Worm (Caenorhabditis elegans) whole organism, L4 larva: ENCODE measurements around the gene pqn-18.

Experiments used
- F26F4.8 ChIP-seq: fragments of 200-800 bp; sonication (Bioruptor generic); conservative IDR thresholded peaks from 2 replicates; pipeline ENCODE4 v1.3.6; 2022; ENCODE audit warnings: missing genetic modification characterization, missing compliant biosample characterization
- F37D6.2 ChIP-seq: sonication (generic microtip); optimal IDR thresholded peaks from 2 replicates; lab custom pipeline; 2016; ENCODE audit warnings: mild to moderate bottlenecking, missing genetic modification characterization, missing compliant biosample characterization
- T20F7.1 ChIP-seq: fragments of 200-800 bp; sonication (Bioruptor generic); optimal IDR thresholded peaks from 2 replicates; lab custom pipeline; 2018; ENCODE audit warnings: mild to moderate bottlenecking, missing genetic modification characterization, missing compliant biosample characterization
- Y105C5A.15 ChIP-seq: fragments of 200-800 bp; sonication (Bioruptor generic); IDR thresholded peaks from 2 replicates; pipeline ENCODE4 v1.3.6; 2022; ENCODE audit warnings: missing genetic modification characterization, missing compliant biosample characterization
- ZK337.2 ChIP-seq: fragments of 200-800 bp; sonication (Bioruptor generic); IDR thresholded peaks from 2 replicates; pipeline ENCODE4 v1.3.6; 2022; ENCODE audit warnings: missing genetic modification reagents, missing genetic modification characterization, missing compliant biosample characterization
- ZK546.5 ChIP-seq, 2 experiments: sonication (generic microtip); optimal IDR thresholded peaks; 2 replicates each; lab custom pipeline; 2017; ENCODE audit warnings: missing biosample characterization in 2 of 2, missing genetic modification characterization in 2 of 2
- aha-1 ChIP-seq: fragments of 150-350 bp; peaks from one replicate; lab custom pipeline; 2014; ENCODE audit warnings: missing biosample characterization, missing genetic modification characterization
- attf-4 ChIP-seq: sonication (generic microtip); optimal IDR thresholded peaks from 3 replicates; lab custom pipeline; 2017; ENCODE audit warnings: missing biosample characterization, missing genetic modification characterization
- ceh-20 ChIP-seq: fragments of 200-800 bp; sonication (Bioruptor generic); IDR thresholded peaks from 2 replicates; pipeline ENCODE4 v1.3.6; 2022; ENCODE audit warnings: missing genetic modification reagents, missing genetic modification characterization, missing compliant biosample characterization
- ceh-62 ChIP-seq: sonication (generic microtip); optimal IDR thresholded peaks from 2 replicates; lab custom pipeline; 2017; ENCODE audit warnings: missing biosample characterization, missing genetic modification characterization
- ctbp-1 ChIP-seq: fragments of 200-800 bp; sonication (Bioruptor generic); IDR thresholded peaks from 2 replicates; pipeline ENCODE4 v1.3.6; 2022; ENCODE audit warnings: missing genetic modification reagents, missing genetic modification characterization, missing compliant biosample characterization
- daf-16 ChIP-seq, 3 experiments: sonication (generic microtip); optimal IDR thresholded peaks; 2 replicates each; lab custom pipeline; 2016 to 2017; ENCODE audit warnings: missing genetic modification characterization in 3 of 3, missing genetic modification reagents in 3 of 3, mild to moderate bottlenecking in 2 of 3, missing compliant biosample characterization in 2 of 3, missing biosample characterization in 1 of 3, moderate library complexity in 1 of 3
- daf-8 ChIP-seq: fragments of 200-800 bp; sonication (Bioruptor generic); IDR thresholded peaks from 2 replicates; pipeline ENCODE4 v1.3.6; 2022; ENCODE audit warnings: missing genetic modification characterization, missing compliant biosample characterization
- dmd-6 ChIP-seq: fragments of 200-800 bp; sonication (Bioruptor generic); IDR thresholded peaks from 2 replicates; pipeline ENCODE4 v1.3.6; 2022; ENCODE audit warnings: missing genetic modification reagents, missing genetic modification characterization, missing compliant biosample characterization
- dmd-9 ChIP-seq: fragments of 200-800 bp; sonication (Bioruptor generic); IDR thresholded peaks from 2 replicates; pipeline ENCODE4 v1.3.6; 2022; ENCODE audit warnings: missing genetic modification reagents, missing genetic modification characterization, missing compliant biosample characterization
- egl-43 ChIP-seq: fragments of 200-800 bp; sonication (Bioruptor generic); IDR thresholded peaks from 2 replicates; pipeline ENCODE4 v1.3.6; 2022; ENCODE audit warnings: missing genetic modification reagents, missing genetic modification characterization, missing compliant biosample characterization
- fkh-10 ChIP-seq: fragments of 150-350 bp; optimal IDR thresholded peaks from 2 replicates; lab custom pipeline; 2014; ENCODE audit warnings: missing biosample characterization, missing genetic modification reagents, missing genetic modification characterization
- fos-1 ChIP-seq: fragments of 150-350 bp; optimal IDR thresholded peaks from 2 replicates; lab custom pipeline; 2014; ENCODE audit warnings: missing biosample characterization, missing genetic modification characterization
- gei-8 ChIP-seq: fragments of 200-800 bp; sonication (Bioruptor generic); optimal IDR thresholded peaks from 2 replicates; lab custom pipeline; 2018; ENCODE audit warnings: mild to moderate bottlenecking, missing genetic modification characterization, missing compliant biosample characterization
- hif-1 ChIP-seq, 2 experiments: sonication (generic microtip); optimal IDR thresholded peaks; 2 replicates each; lab custom pipeline; 2016 to 2017; ENCODE audit warnings: missing compliant biosample characterization in 2 of 2, missing genetic modification characterization in 2 of 2, missing genetic modification reagents in 2 of 2, missing genotype in 2 of 2, mild to moderate bottlenecking in 1 of 2
- hlh-11 ChIP-seq: fragments of 200-800 bp; sonication (Bioruptor generic); optimal IDR thresholded peaks from 2 replicates; lab custom pipeline; 2018; ENCODE audit warnings: mild to moderate bottlenecking, missing genetic modification characterization, missing compliant biosample characterization
- jun-1 ChIP-seq: fragments of 150-350 bp; optimal IDR thresholded peaks from 2 replicates; lab custom pipeline; 2014; ENCODE audit warnings: missing biosample characterization, missing genetic modification reagents, missing genetic modification characterization
- lim-7 ChIP-seq: fragments of 200-800 bp; sonication (Bioruptor generic); IDR thresholded peaks from 2 replicates; pipeline ENCODE4 v1.3.6; 2022; ENCODE audit warnings: missing genetic modification characterization, missing compliant biosample characterization
- lin-13 ChIP-seq: fragments of 150-350 bp; optimal IDR thresholded peaks from 2 replicates; lab custom pipeline; 2014; ENCODE audit warnings: missing biosample characterization, missing genetic modification reagents, missing genetic modification characterization
- lin-38 ChIP-seq: fragments of 200-800 bp; sonication (Bioruptor generic); IDR thresholded peaks from 2 replicates; pipeline ENCODE4 v1.3.6; 2022; ENCODE audit warnings: missing genetic modification reagents, missing genetic modification characterization, missing compliant biosample characterization
- lin-39 ChIP-seq: fragments of 150-350 bp; optimal IDR thresholded peaks from 2 replicates; lab custom pipeline; 2014; ENCODE audit warnings: missing biosample characterization, missing genetic modification reagents, missing genetic modification characterization
- lsy-2 ChIP-seq, 2 experiments: fragments of 150-350 bp in 1 of 2; sonication (generic microtip) in 1 of 2; optimal IDR thresholded peaks; 2 replicates each; lab custom pipeline; 2014 to 2017; ENCODE audit warnings: missing biosample characterization in 2 of 2, missing genetic modification characterization in 2 of 2
- madf-5 ChIP-seq, 2 experiments: fragments of 200-800 bp; sonication (Bioruptor generic); IDR thresholded peaks; 2 replicates each; pipeline ENCODE4 v1.3.6; 2022; ENCODE audit warnings: missing compliant biosample characterization in 2 of 2, missing genetic modification characterization in 2 of 2
- mdl-1 ChIP-seq, 2 experiments: fragments of 150-350 bp in 1 of 2; sonication (generic microtip) in 1 of 2; optimal IDR thresholded peaks; 2 replicates each; lab custom pipeline; 2014 to 2017; ENCODE audit warnings: missing biosample characterization in 2 of 2, missing genetic modification characterization in 2 of 2
- mxl-3 ChIP-seq: fragments of 200-800 bp; sonication (Bioruptor generic); optimal IDR thresholded peaks from 2 replicates; lab custom pipeline; 2018; ENCODE audit warnings: mild to moderate bottlenecking, missing genetic modification characterization, missing compliant biosample characterization
- nhr-10 ChIP-seq: fragments of 150-350 bp; optimal IDR thresholded peaks from 2 replicates; lab custom pipeline; 2014; ENCODE audit warnings: missing biosample characterization, missing genetic modification characterization
- nhr-11 ChIP-seq: fragments of 150-350 bp; optimal IDR thresholded peaks from 2 replicates; lab custom pipeline; 2014; ENCODE audit warnings: missing biosample characterization, missing genetic modification characterization
- nhr-25 ChIP-seq: sonication (generic microtip); optimal IDR thresholded peaks from 2 replicates; lab custom pipeline; 2017; ENCODE audit warnings: missing genetic modification characterization, mild to moderate bottlenecking, missing compliant biosample characterization, antibody characterized with exemption, moderate library complexity, borderline replicate concordance; ENCODE audit not compliant: insufficient read depth
- nhr-28 ChIP-seq: fragments of 150-350 bp; optimal IDR thresholded peaks from 2 replicates; lab custom pipeline; 2014; ENCODE audit warnings: missing biosample characterization, missing genetic modification characterization
- nhr-41 ChIP-seq: fragments of 200-800 bp; sonication (Bioruptor generic); IDR thresholded peaks from 2 replicates; pipeline ENCODE4 v1.3.6; 2022; ENCODE audit warnings: missing genetic modification reagents, missing genetic modification characterization, missing compliant biosample characterization
- nhr-42 ChIP-seq: fragments of 200-800 bp; sonication (Bioruptor generic); IDR thresholded peaks from 2 replicates; pipeline ENCODE4 v1.3.6; 2022; ENCODE audit warnings: missing genetic modification characterization, missing compliant biosample characterization
- php-3 ChIP-seq: fragments of 200-800 bp; sonication (Bioruptor generic); IDR thresholded peaks from 2 replicates; pipeline ENCODE4 v1.3.6; 2022; ENCODE audit warnings: missing genetic modification reagents, missing genetic modification characterization, missing compliant biosample characterization
- pqm-1 ChIP-seq: sonication (generic microtip); optimal IDR thresholded peaks from 2 replicates; lab custom pipeline; 2017; ENCODE audit warnings: missing biosample characterization, missing genetic modification characterization
- saeg-2 ChIP-seq: fragments of 200-800 bp; sonication (Bioruptor generic); IDR thresholded peaks from 2 replicates; pipeline ENCODE4 v1.3.6; 2022; ENCODE audit warnings: missing genetic modification reagents, missing genetic modification characterization, missing compliant biosample characterization
- sdz-12 ChIP-seq: fragments of 200-800 bp; sonication (Bioruptor generic); optimal IDR thresholded peaks from 2 replicates; lab custom pipeline; 2018; ENCODE audit warnings: mild to moderate bottlenecking, missing genetic modification characterization, missing compliant biosample characterization
- set-16 ChIP-seq: fragments of 200-800 bp; sonication (Bioruptor generic); IDR thresholded peaks from 2 replicates; pipeline ENCODE4 v1.3.6; 2022; ENCODE audit warnings: missing genetic modification reagents, missing genetic modification characterization, missing compliant biosample characterization
- skn-1 ChIP-seq: fragments of 150-350 bp; optimal IDR thresholded peaks from 2 replicates; lab custom pipeline; 2014; ENCODE audit warnings: missing biosample characterization, missing genetic modification characterization
- spr-1 ChIP-seq: sonication (generic microtip); optimal IDR thresholded peaks from 2 replicates; lab custom pipeline; 2016; ENCODE audit warnings: mild to moderate bottlenecking, missing genetic modification characterization, missing compliant biosample characterization
- tra-1 ChIP-seq: fragments of 200-800 bp; sonication (Bioruptor generic); IDR thresholded peaks from 2 replicates; pipeline ENCODE4 v1.3.6; 2022; ENCODE audit warnings: missing genetic modification reagents, missing genetic modification characterization, missing compliant biosample characterization
- unc-130 ChIP-seq: sonication (generic microtip); optimal IDR thresholded peaks from 2 replicates; lab custom pipeline; 2016; ENCODE audit warnings: missing genetic modification reagents, missing genetic modification characterization, missing compliant biosample characterization
- unc-39 ChIP-seq: sonication (generic microtip); optimal IDR thresholded peaks from 2 replicates; lab custom pipeline; 2017; ENCODE audit warnings: missing biosample characterization, missing genetic modification characterization
- zfp-2 ChIP-seq: sonication (generic microtip); optimal IDR thresholded peaks from 2 replicates; lab custom pipeline; 2016; ENCODE audit warnings: mild to moderate bottlenecking, missing genetic modification characterization, missing compliant biosample characterization
- zip-2 ChIP-seq: fragments of 150-350 bp; optimal IDR thresholded peaks from 2 replicates; lab custom pipeline; 2014; ENCODE audit warnings: missing biosample characterization, missing genetic modification characterization
- ztf-11 ChIP-seq: fragments of 150-350 bp; optimal IDR thresholded peaks from 2 replicates; lab custom pipeline; 2014; ENCODE audit warnings: missing biosample characterization, missing genetic modification characterization
- ztf-7 ChIP-seq: fragments of 150-350 bp; optimal IDR thresholded peaks from 2 replicates; lab custom pipeline; 2014; ENCODE audit warnings: missing biosample characterization, missing genetic modification characterization

pqn-18 gene

DNA sequence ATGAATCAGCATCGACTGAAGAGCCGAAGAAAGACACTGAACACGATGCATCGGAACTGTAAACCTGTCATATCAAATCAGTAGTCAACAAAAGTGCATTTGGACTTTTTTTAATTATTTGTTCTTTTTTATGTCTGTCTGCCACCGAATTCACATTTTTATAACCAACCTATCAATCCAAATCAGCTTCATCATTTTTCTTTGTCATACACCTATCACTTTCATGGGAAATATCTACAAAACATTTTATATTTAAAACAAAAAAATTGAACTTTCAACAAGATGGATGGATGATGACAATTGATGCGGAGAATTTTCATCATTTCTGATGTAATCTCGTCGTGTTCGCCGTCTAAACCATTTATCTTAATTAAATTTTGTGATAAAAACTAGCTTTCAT, 38.2 kb upstream of the pqn-18 start (continued):
- no peak for TF ChIP-seq ceh-62 (tag; lab: Kevin White, UChicago)
- TF ChIP-seq madf-5 (GFP tag; IDR thresholded peaks at IDR 0.05; lab: Robert Waterston, UW): no peak
- no peak for TF ChIP-seq dmd-9 (GFP tag; lab: Robert Waterston, UW)
- no peak for TF ChIP-seq lin-13 (GFP tag; lab: Kevin White, UChicago)
- TF ChIP-seq Y105C5A.15 (GFP tag; lab: Robert Waterston, UW): no peak
- no peak for TF ChIP-seq egl-43 (GFP tag; lab: Robert Waterston, UW)
- no peak for TF ChIP-seq nhr-10 (tag; lab: Kevin White, UChicago)
- no peak for TF ChIP-seq set-16 (GFP tag; lab: Robert Waterston, UW)
- TF ChIP-seq nhr-25 (tag; lab: Kevin White, UChicago): no peak
- TF ChIP-seq nhr-28 (tag; lab: Kevin White, UChicago): peak; percentile 5
- peak; percentile 75; the same call in 1 of the 2 replicates for TF ChIP-seq tra-1 (GFP tag; lab: Robert Waterston, UW)
- TF ChIP-seq T20F7.1 (GFP tag; lab: Kevin White, UChicago): peak; percentile 58
- TF ChIP-seq pqm-1 (tag; lab: Kevin White, UChicago): no peak
- TF ChIP-seq F37D6.2 (tag; lab: Kevin White, UChicago): no peak
- no peak for TF ChIP-seq ztf-7
- no peak for TF ChIP-seq ctbp-1 (GFP tag; lab: Robert Waterston, UW)
- TF ChIP-seq jun-1: no peak
- TF ChIP-seq dmd-6 (GFP tag; lab: Robert Waterston, UW): peak; percentile 97
- no peak for TF ChIP-seq lsy-2 (tag; optimal IDR thresholded peaks at IDR 0.05; lab: Kevin White, UChicago)
- TF ChIP-seq fkh-10 (GFP tag; lab: Kevin White, UChicago): no peak
- TF ChIP-seq hlh-11 (tag; lab: Kevin White, UChicago): peak; percentile 22
- no peak for TF ChIP-seq skn-1
- no peak for TF ChIP-seq F26F4.8
- TF ChIP-seq fos-1 (tag; lab: Kevin White, UChicago): no peak
- TF ChIP-seq hif-1 (tag; optimal IDR thresholded peaks at IDR 0.05; lab: Kevin White, UChicago): no peak
- TF ChIP-seq unc-39: no peak
- no peak for TF ChIP-seq daf-8
- TF ChIP-seq unc-130 (GFP tag; lab: Kevin White, UChicago): no peak
- TF ChIP-seq nhr-41 (GFP tag; lab: Robert Waterston, UW): no peak
- no peak for TF ChIP-seq lin-38 (GFP tag; lab: Robert Waterston, UW)
- no peak for TF ChIP-seq ceh-20
- TF ChIP-seq gei-8: no peak
- no peak for TF ChIP-seq ZK546.5 (tag; optimal IDR thresholded peaks at IDR 0.05; lab: Kevin White, UChicago)
- TF ChIP-seq ztf-11 (tag; lab: Kevin White, UChicago): no peak
- TF ChIP-seq lim-7 (GFP tag; lab: Robert Waterston, UW): no peak
- no peak for TF ChIP-seq aha-1 (tag; lab: Kevin White, UChicago)
- TF ChIP-seq zip-2 (tag; lab: Kevin White, UChicago): no peak
- no peak for TF ChIP-seq lin-39 (tag; lab: Kevin White, UChicago)
- no peak for TF ChIP-seq zfp-2 (tag; lab: Kevin White, UChicago)
- no peak for TF ChIP-seq nhr-42 (GFP tag; lab: Robert Waterston, UW)
- no peak for TF ChIP-seq saeg-2 (GFP tag; lab: Robert Waterston, UW)
- TF ChIP-seq spr-1: no peak

DNA sequence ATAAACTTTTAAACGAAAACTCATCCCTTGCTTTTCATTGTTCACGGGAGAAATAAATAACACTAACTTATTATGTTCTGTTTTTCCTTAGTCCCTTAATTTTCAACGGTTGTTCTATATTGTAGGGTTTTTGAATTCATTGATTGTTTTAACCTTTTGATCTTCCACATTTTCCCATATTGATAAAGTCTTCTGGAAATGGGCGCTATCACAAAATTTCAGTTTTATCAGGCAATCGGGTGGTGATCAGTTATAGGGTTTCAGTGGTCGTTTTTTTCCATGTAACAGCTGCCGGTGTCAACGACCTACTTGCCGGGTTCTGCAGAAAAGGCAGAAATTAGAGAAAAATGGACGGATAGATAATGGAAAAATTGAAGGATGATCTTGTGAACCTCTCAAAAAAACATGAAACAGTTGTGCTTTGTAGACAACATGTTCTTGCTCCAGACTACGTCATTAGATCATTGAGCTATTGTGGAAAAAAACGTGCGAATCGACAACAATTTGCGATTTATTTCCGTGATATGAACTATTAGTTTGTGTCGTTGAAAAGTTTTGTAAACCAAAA, 37.7 kb upstream of the pqn-18 start:
- TF ChIP-seq dmd-6 (GFP tag; lab: Robert Waterston, UW) (peak; percentile 22; the same call in 1 of the 2 replicates), attf-4 (tag; lab: Kevin White, UChicago) (no peak), zip-2 (tag; lab: Kevin White, UChicago) (no peak), daf-16 (GFP tag; optimal IDR thresholded peaks at IDR 0.05; lab: Kevin White, UChicago) (peak in 1 of 2 experiments; percentile 67), daf-16 (tag; optimal IDR thresholded peaks at IDR 0.05; lab: Kevin White, UChicago) (peak; percentile 11), nhr-41 (GFP tag; lab: Robert Waterston, UW) (no peak), pqm-1 (tag; lab: Kevin White, UChicago) (peak; percentile 95), set-16 (GFP tag; lab: Robert Waterston, UW) (no peak), ZK337.2 (no peak), ZK546.5 (tag; optimal IDR thresholded peaks at IDR 0.05; lab: Kevin White, UChicago) (no peak), nhr-11 (peak; percentile 41), php-3 (GFP tag; lab: Robert Waterston, UW) (no peak), hlh-11 (tag; lab: Kevin White, UChicago) (peak; percentile 76), sdz-12 (GFP tag; lab: Kevin White, UChicago) (no peak), ztf-11 (tag; lab: Kevin White, UChicago) (no peak), mxl-3 (GFP tag; lab: Kevin White, UChicago) (no peak), mdl-1 (tag; optimal IDR thresholded peaks at IDR 0.05; lab: Kevin White, UChicago) (peak in 1 of 2 experiments; percentile 66), unc-39 (no peak), hif-1 (tag; optimal IDR thresholded peaks at IDR 0.05; lab: Kevin White, UChicago) (peak in 1 of 2 experiments; percentile 81), nhr-28 (tag; lab: Kevin White, UChicago) (peak; percentile 48), ctbp-1 (GFP tag; lab: Robert Waterston, UW) (no peak)
